Worm (Caenorhabditis elegans) whole organism, L1 larva: ENCODE measurements around the gene sor-1.

ENCODE experiments used
- blmp-1 ChIP-seq: fragments of 150-350 bp; optimal IDR thresholded peaks from 2 replicates; lab custom pipeline; 2014; ENCODE audit warnings: missing biosample characterization, missing genetic modification characterization
- nhr-237 ChIP-seq: fragments of 150-350 bp; optimal IDR thresholded peaks from 2 replicates; lab custom pipeline; 2014; ENCODE audit warnings: missing biosample characterization, missing genetic modification characterization
- unc-62 ChIP-seq: fragments of 150-350 bp; optimal IDR thresholded peaks from 2 replicates; lab custom pipeline; 2014; ENCODE audit warnings: missing biosample characterization, missing genetic modification reagents, missing genetic modification characterization

DNA sequence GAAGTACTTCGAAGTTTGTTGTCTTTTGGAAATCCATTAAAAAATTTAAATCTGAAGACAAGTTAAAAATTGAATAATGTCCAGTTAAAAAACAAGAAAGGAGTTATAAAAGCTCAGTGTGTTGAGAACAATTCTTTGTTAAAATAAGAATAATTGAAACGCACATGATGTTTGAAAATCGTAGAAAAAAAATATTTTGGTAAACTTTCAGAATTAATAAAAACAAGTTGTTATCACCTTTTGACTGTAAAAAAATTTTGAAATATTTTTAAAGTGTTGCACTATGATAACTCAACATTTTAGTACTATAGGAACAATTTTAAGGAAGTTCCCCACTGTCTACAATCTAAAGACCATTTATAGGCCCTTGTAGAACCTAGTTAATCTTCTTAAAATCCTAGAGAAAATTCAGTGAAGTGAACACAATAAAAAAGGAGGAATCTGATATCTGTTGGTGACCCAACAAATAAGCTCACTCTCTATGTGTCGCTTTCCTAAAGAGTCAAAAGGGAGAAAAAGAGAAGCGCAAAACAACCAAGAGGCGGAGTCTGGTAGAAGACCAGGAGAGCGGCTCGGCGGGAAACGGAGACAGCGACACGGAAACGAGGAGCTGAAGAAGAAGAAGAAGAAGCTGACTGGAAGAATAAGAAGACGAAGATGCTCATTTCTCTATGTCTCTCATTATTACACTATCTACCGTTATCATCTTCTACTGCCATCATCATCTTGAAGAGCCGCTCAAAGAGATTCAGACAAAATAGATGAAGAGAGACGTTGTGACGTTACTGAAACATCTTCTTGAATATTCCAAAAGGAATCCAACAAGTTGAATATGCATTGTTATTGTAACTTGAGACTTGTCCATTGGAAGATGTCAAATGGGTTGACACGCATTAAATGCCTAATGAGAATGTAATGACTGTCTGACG is 23.3 kb upstream of the sor-1 start, which contains the start of gene ZK353.10:
- TF ChIP-seq nhr-237 = no peak
- TF ChIP-seq blmp-1 = no peak
- no peak for TF ChIP-seq unc-62
